Fruit fly (Drosophila melanogaster) whole organism, pupa: ENCODE data around the gene CG10809.

Experiments
- CG10348 ChIP-seq: fragments of 200-800 bp; sonication (Bioruptor generic); IDR thresholded peaks from 2 replicates; pipeline ENCODE4 v1.3.6; 2022; ENCODE audit warnings: missing biosample characterization, missing genetic modification characterization
- CG12605 ChIP-seq: fragments of 200-800 bp; sonication (Bioruptor generic); IDR thresholded peaks from 2 replicates; pipeline ENCODE4 v1.3.6; 2022; ENCODE audit warnings: missing biosample characterization, missing genetic modification characterization
- CG13204 ChIP-seq: fragments of 200-800 bp; sonication (Bioruptor generic); optimal IDR thresholded peaks from 2 replicates; lab custom pipeline; 2018; ENCODE audit warnings: missing biosample characterization, mild to moderate bottlenecking, missing genetic modification characterization, moderate library complexity
- CG14655 ChIP-seq: fragments of 200-800 bp; sonication (Bioruptor generic); optimal IDR thresholded peaks from 3 replicates; lab custom pipeline; 2017; ENCODE audit warnings: mild to moderate bottlenecking, missing biosample characterization, missing genetic modification reagents, missing genetic modification characterization
- CG15710 ChIP-seq: fragments of 200-800 bp; sonication (Bioruptor generic); optimal IDR thresholded peaks from 2 replicates; lab custom pipeline; 2018; ENCODE audit warnings: missing biosample characterization, mild to moderate bottlenecking, missing genetic modification characterization, moderate library complexity
- CG17806 ChIP-seq: fragments of 200-800 bp; sonication (Bioruptor generic); optimal IDR thresholded peaks from 2 replicates; lab custom pipeline; 2018; ENCODE audit warnings: missing biosample characterization, mild to moderate bottlenecking, missing genetic modification characterization, moderate library complexity
- CG32121 ChIP-seq: fragments of 200-800 bp; sonication (Bioruptor generic); IDR thresholded peaks from 2 replicates; pipeline ENCODE4 v1.3.6; 2022; ENCODE audit warnings: missing biosample characterization, missing genetic modification characterization
- CG34367 ChIP-seq: fragments of 200-800 bp; sonication (Bioruptor generic); optimal IDR thresholded peaks from 2 replicates; lab custom pipeline; 2018; ENCODE audit warnings: missing biosample characterization, mild to moderate bottlenecking, missing genetic modification characterization
- CG4496 ChIP-seq: fragments of 200-800 bp; sonication (Bioruptor generic); IDR thresholded peaks from 3 replicates; pipeline ENCODE4 v1.3.6; 2022; ENCODE audit warnings: missing biosample characterization, missing genetic modification characterization
- CG8159 ChIP-seq: fragments of 200-800 bp; sonication (Bioruptor generic); optimal IDR thresholded peaks from 3 replicates; lab custom pipeline; 2018; ENCODE audit warnings: missing biosample characterization, mild to moderate bottlenecking, missing genetic modification characterization, moderate library complexity
- CG8301 ChIP-seq: fragments of 200-800 bp; sonication (Bioruptor generic); optimal IDR thresholded peaks from 2 replicates; lab custom pipeline; 2018; ENCODE audit warnings: missing biosample characterization, mild to moderate bottlenecking, missing genetic modification characterization
- CG9948 ChIP-seq: fragments of 200-800 bp; sonication (Bioruptor generic); optimal IDR thresholded peaks from 2 replicates; lab custom pipeline; 2018; ENCODE audit warnings: missing biosample characterization, mild to moderate bottlenecking, missing genetic modification characterization, moderate library complexity
- D1 ChIP-seq: fragments of 200-800 bp; sonication (Bioruptor generic); optimal IDR thresholded peaks from 2 replicates; lab custom pipeline; 2018; ENCODE audit warnings: missing biosample characterization, mild to moderate bottlenecking, missing genetic modification characterization, moderate library complexity
- EcR ChIP-seq: fragments of 200-800 bp; sonication (Bioruptor generic); optimal IDR thresholded peaks from 3 replicates; lab custom pipeline; 2019; ENCODE audit warnings: missing biosample characterization, missing genetic modification characterization, mild to moderate bottlenecking, moderate library complexity, missing genetic modification reagents
- Ets98B ChIP-seq: fragments of 200-800 bp; sonication (Bioruptor generic); IDR thresholded peaks from 2 replicates; pipeline ENCODE4 v1.3.6; 2022; ENCODE audit warnings: missing biosample characterization, missing genetic modification characterization
- Pif1A ChIP-seq: fragments of 200-800 bp; sonication (Bioruptor generic); optimal IDR thresholded peaks from 3 replicates; lab custom pipeline; 2016; ENCODE audit warnings: missing biosample characterization, missing genetic modification characterization
- Pif1B ChIP-seq: fragments of 200-800 bp; sonication (Bioruptor generic); optimal IDR thresholded peaks from 3 replicates; lab custom pipeline; 2016; ENCODE audit warnings: missing biosample characterization, missing genetic modification characterization
- Snoo ChIP-seq: fragments of 200-800 bp; sonication (Bioruptor generic); optimal IDR thresholded peaks from 3 replicates; lab custom pipeline; 2017; ENCODE audit warnings: missing biosample characterization, mild to moderate bottlenecking, missing genetic modification characterization, inconsistent platforms
- fd96Ca ChIP-seq: fragments of 200-800 bp; sonication (Bioruptor generic); IDR thresholded peaks from 3 replicates; pipeline ENCODE4 v1.3.6; 2022; ENCODE audit warnings: missing biosample characterization, missing genetic modification characterization
- gl ChIP-seq: fragments of 200-800 bp; sonication (Bioruptor generic); optimal IDR thresholded peaks from 2 replicates; lab custom pipeline; 2018; ENCODE audit warnings: missing biosample characterization, mild to moderate bottlenecking, missing genetic modification characterization
- rn ChIP-seq: fragments of 200-800 bp; sonication (Bioruptor generic); IDR thresholded peaks from 2 replicates; pipeline ENCODE4 v1.3.6; 2022; ENCODE audit warnings: missing biosample characterization, missing genetic modification characterization

Gene CG10809

DNA sequence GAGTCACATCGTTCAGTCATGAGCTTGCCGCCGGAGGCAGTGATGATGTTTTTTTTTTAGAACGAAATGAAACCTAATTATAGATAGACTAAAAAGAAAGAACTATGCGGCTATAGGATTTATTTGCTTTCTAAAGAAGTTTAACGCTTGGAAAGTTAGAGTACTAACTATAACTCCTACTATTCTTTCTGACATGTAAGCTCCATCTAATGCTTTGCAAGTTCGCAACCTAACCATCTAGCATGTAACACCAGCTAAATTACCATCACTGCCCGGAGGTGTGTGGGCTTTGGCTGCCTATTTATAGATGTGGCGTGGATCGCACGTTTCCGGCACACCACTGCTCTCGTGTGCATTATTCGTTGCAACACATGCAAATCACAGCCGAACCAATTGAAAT, 17.6 kb downstream of the CG10809 start:
- TF ChIP-seq Snoo (no peak), CG14655 (GFP tag; lab: Kevin White, UChicago) (no peak), fd96Ca (no peak), D1 (no peak), CG15710 (tag; lab: Kevin White, UChicago) (no peak), EcR (no peak), CG17806 (tag; lab: Kevin White, UChicago) (no peak), gl (tag; lab: Kevin White, UChicago) (no peak), CG9948 (no peak), Pif1A (GFP tag; lab: Kevin White, UChicago) (no peak), CG13204 (no peak), CG4496 (no peak), CG32121 (GFP tag; lab: Robert Waterston, UW) (no peak), CG10348 (GFP tag; lab: Robert Waterston, UW) (no peak), Pif1B (GFP tag; lab: Kevin White, UChicago) (no peak), CG8301 (no peak), CG34367 (tag; lab: Kevin White, UChicago) (no peak), rn (GFP tag; lab: Robert Waterston, UW) (no peak), Ets98B (GFP tag; lab: Robert Waterston, UW) (no peak)

- TF ChIP-seq CG4496 (no peak), CG12605 (GFP tag; lab: Robert Waterston, UW) (no peak), CG13204 (no peak), rn (GFP tag; lab: Robert Waterston, UW) (no peak)
Measured at dm6 chr3L:9840710-9841109, 19.0 kb downstream of the CG10809 start.

dm6 chr3L:9838534-9838933, 21.2 kb downstream of the CG10809 start, which contains the start of gene Cdk8:
TSS of gene Cdk8 (minus strand) at chr3L:9838670.
- peak; percentile 38; the same call in 1 of the 2 replicates for TF ChIP-seq CG32121 (GFP tag; lab: Robert Waterston, UW)
- peak; percentile 5 for TF ChIP-seq CG15710 (tag; lab: Kevin White, UChicago)
- TF ChIP-seq CG17806 (tag; lab: Kevin White, UChicago), result peak; percentile 5
- no peak for TF ChIP-seq CG13204
- TF ChIP-seq D1, result peak; percentile 53

DNA sequence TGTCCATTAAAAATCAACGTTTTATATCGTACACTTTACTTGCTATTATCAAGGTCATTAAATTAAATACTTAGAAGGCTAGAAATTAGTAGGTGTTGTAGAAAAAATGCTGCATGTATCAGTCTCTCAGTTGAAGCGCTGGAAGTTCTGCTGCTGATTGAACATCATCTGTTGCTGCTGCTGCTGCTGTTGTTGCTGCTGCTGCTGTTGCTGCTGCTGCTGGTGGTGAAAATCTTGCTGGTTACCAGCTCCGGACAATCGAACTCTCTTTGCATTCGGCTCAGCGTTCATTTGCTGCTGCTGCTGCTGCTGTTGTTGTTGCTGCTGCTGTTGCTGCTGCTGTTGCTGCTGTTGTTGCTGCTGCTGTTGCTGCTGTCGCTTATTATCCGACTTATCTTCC, 22.6 kb downstream of the CG10809 start:
- TF ChIP-seq CG15710 (tag; lab: Kevin White, UChicago) (no peak), CG17806 (tag; lab: Kevin White, UChicago) (no peak)

DNA sequence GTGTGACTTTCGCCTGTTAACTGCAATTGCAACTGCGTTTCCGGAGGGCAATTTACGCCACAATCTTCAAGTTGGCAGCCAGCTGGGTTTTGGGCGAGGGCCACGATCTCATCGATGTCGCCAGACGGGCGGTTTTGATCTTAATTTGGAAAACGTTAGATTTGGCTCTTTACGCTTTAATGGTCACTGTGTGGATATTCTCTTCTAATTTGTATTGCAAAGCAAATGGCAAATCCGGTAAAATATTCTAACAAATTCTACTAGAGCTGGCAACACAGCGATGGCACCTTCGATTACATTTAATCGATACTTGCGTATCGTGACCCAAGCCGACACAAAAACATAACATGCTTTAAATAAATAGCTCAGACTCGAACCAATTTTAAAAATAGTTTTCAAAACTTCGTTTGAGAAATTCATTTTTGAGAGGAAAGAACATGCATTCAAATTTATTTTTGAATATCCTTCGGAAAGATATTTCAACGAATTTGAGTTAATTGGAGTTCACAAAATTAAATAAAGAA, 23.1 kb downstream of the CG10809 start, which contains the start of gene I-2:
I-2 (minus strand) TSS at position 282 of the 524 bp plus-strand sequence.
- TF ChIP-seq CG9948, result no peak
- TF ChIP-seq D1, result no peak
- no peak for TF ChIP-seq CG10348 (GFP tag; lab: Robert Waterston, UW)
- no peak for TF ChIP-seq CG14655 (GFP tag; lab: Kevin White, UChicago)
- no peak for TF ChIP-seq CG8159

DNA sequence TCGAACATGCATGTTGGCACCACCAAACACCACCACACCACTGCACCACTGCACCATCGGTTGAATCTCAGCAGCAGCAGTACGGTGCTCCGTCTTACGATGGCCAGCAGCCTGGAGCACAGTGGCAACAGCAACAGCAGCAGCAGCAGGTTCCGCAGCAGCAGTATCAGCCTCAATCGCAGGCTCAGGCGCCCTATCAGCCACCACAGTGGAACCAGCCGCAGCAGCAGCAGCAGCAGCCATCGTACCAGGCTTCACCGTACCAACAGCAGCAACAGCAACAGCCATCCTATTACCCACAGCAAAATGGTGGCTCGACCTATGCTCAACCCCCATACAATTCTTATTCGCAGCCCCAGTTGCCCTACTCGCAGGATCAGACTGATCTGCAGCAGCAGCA, 27.6 kb downstream of the CG10809 start:
- TF ChIP-seq CG9948 (no peak), CG32121 (GFP tag; lab: Robert Waterston, UW) (no peak), CG15710 (tag; lab: Kevin White, UChicago) (no peak), Pif1A (GFP tag; lab: Kevin White, UChicago) (no peak)

dm6 chr3L:9829639-9830341, 29.9 kb downstream of the CG10809 start:
- TF ChIP-seq CG15710 (tag; lab: Kevin White, UChicago) (no peak), fd96Ca (no peak), CG32121 (GFP tag; lab: Robert Waterston, UW) (no peak), gl (tag; lab: Kevin White, UChicago) (no peak), Pif1A (GFP tag; lab: Kevin White, UChicago) (no peak), CG34367 (tag; lab: Kevin White, UChicago) (no peak), CG4496 (no peak), D1 (no peak), CG10348 (GFP tag; lab: Robert Waterston, UW) (no peak), CG13204 (no peak), CG8301 (no peak), Ets98B (GFP tag; lab: Robert Waterston, UW) (no peak), CG9948 (no peak), CG8159 (no peak), Pif1B (GFP tag; lab: Kevin White, UChicago) (no peak), CG12605 (GFP tag; lab: Robert Waterston, UW) (no peak), CG14655 (GFP tag; lab: Kevin White, UChicago) (no peak), EcR (no peak), Snoo (no peak)
